Worm (Caenorhabditis elegans) whole organism, L4/young adult: ENCODE data around the gene D1086.8.
"Not testable (repeated sequence)": the region's sequence is repeated elsewhere in the genome, so short reads cannot be mapped to it uniquely, and the experiment has no call there.

ENCODE experiments used
- W03F9.2 ChIP-seq: fragments of 150-350 bp; optimal IDR thresholded peaks from 2 replicates; lab custom pipeline; 2014; ENCODE audit warnings: missing biosample characterization, missing genetic modification characterization
- dao-5 ChIP-seq: sonication (generic microtip); optimal IDR thresholded peaks from 2 replicates; lab custom pipeline; 2016; ENCODE audit warnings: missing genotype, missing genetic modification characterization, moderate library complexity, missing compliant biosample characterization
- him-1 ChIP-seq: sonication (generic microtip); optimal IDR thresholded peaks from 2 replicates; lab custom pipeline; 2016; ENCODE audit warnings: missing genotype, missing genetic modification reagents, missing genetic modification characterization, missing compliant biosample characterization

Gene D1086.8

ce11 chrV:14127834-14128233 lies 33.9 kb downstream of the D1086.8 start:
- no peak for TF ChIP-seq him-1 (tag; lab: Kevin White, UChicago)
- TF ChIP-seq dao-5, result no peak
- TF ChIP-seq W03F9.2 (tag; lab: Kevin White, UChicago), result no peak

- TF ChIP-seq dao-5, result no peak
- no peak for TF ChIP-seq W03F9.2 (tag; lab: Kevin White, UChicago)
- TF ChIP-seq him-1 (tag; lab: Kevin White, UChicago), result no peak
These were observed 35.0 kb downstream of the D1086.8 start for ce11 chrV:14128858-14129257.

ce11 chrV:14130226-14130625 lies 36.3 kb downstream of the D1086.8 start:
- TF ChIP-seq dao-5, result no peak
- no peak for TF ChIP-seq W03F9.2 (tag; lab: Kevin White, UChicago)
- TF ChIP-seq him-1 (tag; lab: Kevin White, UChicago), result no peak

ce11 chrV:14133002-14133763 lies 39.3 kb downstream of the D1086.8 start:
- TF ChIP-seq W03F9.2 (tag; lab: Kevin White, UChicago), result no peak
- TF ChIP-seq dao-5, result no peak
- TF ChIP-seq him-1 (tag; lab: Kevin White, UChicago), result no peak

- TF ChIP-seq W03F9.2 (tag; lab: Kevin White, UChicago) (no peak), him-1 (tag; lab: Kevin White, UChicago) (no peak), dao-5 (no peak)
These were observed 41.0 kb downstream of the D1086.8 start for ce11 chrV:14134757-14135441.

ce11 chrV:14136152-14136551 lies 42.2 kb downstream of the D1086.8 start:
- TF ChIP-seq W03F9.2 (tag; lab: Kevin White, UChicago) (no peak), him-1 (tag; lab: Kevin White, UChicago) (no peak), dao-5 (no peak)

ce11 chrV:14137766-14138165 lies 43.9 kb downstream of the D1086.8 start, which contains the start of gene AH10.4:
Gene AH10.4 (minus strand): TSS chrV:14137866.
- TF ChIP-seq dao-5; him-1 (tag; lab: Kevin White, UChicago); W03F9.2 (tag; lab: Kevin White, UChicago): not testable (repeated sequence)

ce11 chrV:14139252-14140100 lies 45.6 kb downstream of the D1086.8 start:
- TF ChIP-seq W03F9.2 (tag; lab: Kevin White, UChicago), result no peak
- TF ChIP-seq dao-5, result no peak
- TF ChIP-seq him-1 (tag; lab: Kevin White, UChicago), result no peak

- no peak for TF ChIP-seq W03F9.2 (tag; lab: Kevin White, UChicago)
- no peak for TF ChIP-seq him-1 (tag; lab: Kevin White, UChicago)
- no peak for TF ChIP-seq dao-5
These were observed 46.8 kb downstream of the D1086.8 start for ce11 chrV:14140733-14141132.

- TF ChIP-seq W03F9.2 (tag; lab: Kevin White, UChicago), result no peak
- TF ChIP-seq dao-5, result no peak
- TF ChIP-seq him-1 (tag; lab: Kevin White, UChicago), result no peak
These were observed 47.9 kb downstream of the D1086.8 start for ce11 chrV:14141846-14142245.

ce11 chrV:14143634-14144033 lies 49.7 kb downstream of the D1086.8 start:
- TF ChIP-seq W03F9.2 (tag; lab: Kevin White, UChicago) (peak; percentile 7), him-1 (tag; lab: Kevin White, UChicago) (peak; percentile 79), dao-5 (no peak)

ce11 chrV:14145267-14145666 lies 51.4 kb downstream of the D1086.8 start, which contains the start of gene par-1:
Gene par-1 (minus strand): TSS chrV:14145367.
- TF ChIP-seq dao-5, result no peak
- no peak for TF ChIP-seq him-1 (tag; lab: Kevin White, UChicago)
- TF ChIP-seq W03F9.2 (tag; lab: Kevin White, UChicago), result no peak

- TF ChIP-seq him-1 (tag; lab: Kevin White, UChicago), result no peak
- TF ChIP-seq dao-5, result no peak
- TF ChIP-seq W03F9.2 (tag; lab: Kevin White, UChicago), result no peak
These were observed 52.3 kb downstream of the D1086.8 start, which contains the start of gene acs-10 for ce11 chrV:14146199-14146598. Gene acs-10 (plus strand): TSS chrV:14146499.
